Worm (Caenorhabditis elegans): ENCODE data around the gene R05D8.11.

R05D8.11 gene

DNA sequence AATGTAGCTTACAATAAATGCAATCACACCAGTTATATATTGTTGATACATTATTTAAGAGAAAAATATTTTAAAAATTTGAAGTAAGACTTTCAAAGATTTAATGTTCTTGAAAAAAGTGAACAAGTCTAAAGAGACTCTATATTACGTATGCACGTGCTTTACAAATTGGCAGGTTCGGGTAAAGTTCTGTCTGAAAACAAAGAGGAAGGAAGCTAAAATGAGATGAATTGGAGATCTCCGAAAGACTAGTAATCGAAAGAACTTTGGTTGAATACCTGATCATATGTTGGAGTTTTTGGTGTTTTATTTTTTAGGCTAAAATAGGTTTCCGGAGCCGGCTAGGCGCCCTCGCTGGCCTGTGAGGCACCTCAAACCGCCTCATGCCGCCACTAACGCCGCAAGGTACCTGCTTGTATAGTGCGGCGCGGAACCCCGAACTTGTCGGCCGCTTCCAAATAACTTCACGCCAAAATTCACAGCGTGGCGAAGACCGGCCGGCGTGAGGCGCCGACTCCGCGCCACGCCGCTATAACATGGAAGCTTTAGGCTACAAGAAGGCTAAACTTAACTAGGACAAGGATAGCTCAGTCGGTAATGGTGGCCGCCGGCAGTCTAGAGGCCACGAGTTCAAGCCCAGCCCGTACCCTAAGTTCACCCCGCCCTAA, 23.3 kb downstream of the R05D8.11 start, which contains the start of gene srx-28:
Gene srx-28 (minus strand): TSS at position 51 of the 668 bp plus-strand sequence.
- no peak for TF ChIP-seq eyg-1 (tag; optimal IDR thresholded peaks at IDR 0.05)
- TF ChIP-seq ttx-3 (tag; optimal IDR thresholded peaks at IDR 0.05) = no peak
- TF ChIP-seq fkh-10 (GFP tag; optimal IDR thresholded peaks at IDR 0.05) = no peak
- no peak for TF ChIP-seq unc-55 (GFP tag; optimal IDR thresholded peaks at IDR 0.05)
- no peak for TF ChIP-seq ceh-22 (tag; optimal IDR thresholded peaks at IDR 0.05)
- TF ChIP-seq che-1 (tag; optimal IDR thresholded peaks at IDR 0.05) = no peak
- TF ChIP-seq pqm-1 (tag; optimal IDR thresholded peaks at IDR 0.05) = no peak
- no peak for TF ChIP-seq pag-3 (tag; optimal IDR thresholded peaks at IDR 0.05; ENCODE audit: borderline replicate concordance)
- no peak for TF ChIP-seq nhr-11 (tag; optimal IDR thresholded peaks at IDR 0.05)
- TF ChIP-seq fkh-6 (tag; optimal IDR thresholded peaks at IDR 0.05) = no peak
- TF ChIP-seq hlh-30 (tag; optimal IDR thresholded peaks at IDR 0.05; ENCODE audit: insufficient read depth) = no peak
- no peak for TF ChIP-seq dve-1 (tag; optimal IDR thresholded peaks at IDR 0.05)
- TF ChIP-seq sdc-2 (tag; optimal IDR thresholded peaks at IDR 0.05) = no peak
- TF ChIP-seq pha-2 (tag; optimal IDR thresholded peaks at IDR 0.05) = no peak
- no peak for TF ChIP-seq elt-2 (tag; optimal IDR thresholded peaks at IDR 0.05)
- TF ChIP-seq pha-4 (tag; optimal IDR thresholded peaks at IDR 0.05) = no peak
- no peak for TF ChIP-seq C38D4.7 (GFP tag; optimal IDR thresholded peaks at IDR 0.05)
- TF ChIP-seq ref-2 (tag; optimal IDR thresholded peaks at IDR 0.05) = no peak
- TF ChIP-seq ceh-34 (tag; optimal IDR thresholded peaks at IDR 0.05) = no peak
- TF ChIP-seq ztf-16 (tag; optimal IDR thresholded peaks at IDR 0.05) = no peak

DNA sequence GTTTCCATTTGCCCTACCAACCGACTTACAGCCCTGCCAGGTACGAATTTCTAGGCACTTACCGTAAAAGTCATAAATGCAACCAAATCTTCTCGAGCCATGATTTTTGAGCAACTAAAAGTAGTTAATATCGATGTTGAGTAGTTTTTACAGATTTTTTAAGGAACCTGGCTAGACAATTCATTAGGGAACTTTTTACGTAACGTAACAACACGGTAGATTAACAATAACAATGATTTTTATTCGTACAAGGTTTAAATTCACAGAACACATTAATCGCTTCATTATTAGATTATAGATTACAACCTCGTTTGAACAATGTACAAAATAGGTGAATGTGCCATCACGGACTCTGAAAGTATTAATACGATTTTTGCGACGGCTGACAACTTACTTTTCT, 27.7 kb downstream of the R05D8.11 start, which contains the start of gene srx-26:
Gene srx-26 (minus strand): TSS at position 101 of the 400 bp plus-strand sequence.
- no peak for TF ChIP-seq ceh-48 (tag; optimal IDR thresholded peaks at IDR 0.05)
- no peak for TF ChIP-seq ceh-34 (tag; optimal IDR thresholded peaks at IDR 0.05)
- TF ChIP-seq ref-2 (tag; optimal IDR thresholded peaks at IDR 0.05) = no peak
- no peak for TF ChIP-seq fax-1 (tag; optimal IDR thresholded peaks at IDR 0.05)
- no peak for TF ChIP-seq hlh-15 (tag; optimal IDR thresholded peaks at IDR 0.05)
- TF ChIP-seq nfya-1 (tag; optimal IDR thresholded peaks at IDR 0.05) = no peak
- no peak for TF ChIP-seq elt-2 (tag; optimal IDR thresholded peaks at IDR 0.05)
- TF ChIP-seq dve-1 (tag; optimal IDR thresholded peaks at IDR 0.05) = no peak
- no peak for TF ChIP-seq K02D7.2 (tag; optimal IDR thresholded peaks at IDR 0.05)
- TF ChIP-seq pat-9 (tag; optimal IDR thresholded peaks at IDR 0.05) = no peak
- no peak for TF ChIP-seq unc-42 (tag; optimal IDR thresholded peaks at IDR 0.05)

DNA sequence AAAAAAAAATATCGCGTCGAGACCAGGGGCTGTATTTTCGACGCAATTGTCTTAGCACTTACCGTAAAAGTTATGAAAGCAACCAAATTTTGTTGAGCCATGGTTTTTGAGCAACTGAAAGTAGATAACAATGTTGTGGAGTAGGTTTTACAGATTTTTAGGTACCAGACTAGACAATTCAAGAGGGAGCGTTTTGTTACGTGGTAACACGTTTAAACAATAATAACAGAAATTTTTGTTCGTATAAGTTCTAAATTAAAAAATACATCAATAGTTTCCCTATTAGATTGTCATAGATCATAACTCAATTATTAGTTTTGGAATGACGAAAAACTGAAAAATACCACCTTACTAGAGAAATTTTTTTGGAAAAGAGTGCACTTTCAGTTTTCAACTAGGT, 30.7 kb downstream of the R05D8.11 start, which contains the start of gene srx-24:
Gene srx-24 (minus strand): TSS at position 101 of the 400 bp plus-strand sequence.
- TF ChIP-seq ceh-6 (GFP tag; optimal IDR thresholded peaks at IDR 0.05) (no peak), nhr-232 (tag; optimal IDR thresholded peaks at IDR 0.05) (no peak), ceh-22 (tag; optimal IDR thresholded peaks at IDR 0.05) (no peak), hlh-30 (tag; optimal IDR thresholded peaks at IDR 0.05; ENCODE audit: insufficient read depth) (no peak), ceh-34 (tag; optimal IDR thresholded peaks at IDR 0.05) (no peak), sox-4 (tag; optimal IDR thresholded peaks at IDR 0.05) (no peak)

DNA sequence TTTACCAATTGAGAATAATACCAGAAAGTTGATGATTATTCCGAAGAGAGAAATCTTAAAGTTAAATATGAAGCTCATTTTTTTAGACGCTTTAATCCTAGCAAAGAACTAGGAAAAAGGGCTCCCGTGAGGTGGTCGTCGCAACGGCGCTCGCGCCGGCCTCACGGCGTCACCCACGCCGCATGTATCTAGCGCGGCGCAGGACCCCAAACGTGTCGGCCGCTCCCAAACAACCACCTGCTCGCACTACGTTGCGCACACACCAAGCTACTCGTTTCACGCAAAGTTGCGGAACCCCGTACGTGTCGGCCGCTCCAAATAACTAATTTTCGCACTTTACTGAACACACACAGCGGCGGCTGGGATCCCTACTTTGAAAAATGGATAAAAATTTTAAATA, 34.3 kb downstream of the R05D8.11 start:
- no peak for TF ChIP-seq ceh-2 (tag; optimal IDR thresholded peaks at IDR 0.05)
- TF ChIP-seq tbx-7 (tag; optimal IDR thresholded peaks at IDR 0.05) = no peak
- no peak for TF ChIP-seq ahr-1 (tag; optimal IDR thresholded peaks at IDR 0.05)
- TF ChIP-seq pax-1 (tag; optimal IDR thresholded peaks at IDR 0.05) = no peak
- TF ChIP-seq odd-2 (tag; optimal IDR thresholded peaks at IDR 0.05) = no peak
- TF ChIP-seq tbx-2 (tag; optimal IDR thresholded peaks at IDR 0.05) = no peak
- TF ChIP-seq ceh-14 (tag; optimal IDR thresholded peaks at IDR 0.05) = no peak
- TF ChIP-seq gmeb-2 (tag; optimal IDR thresholded peaks at IDR 0.05) = no peak
- TF ChIP-seq ceh-48 (tag; optimal IDR thresholded peaks at IDR 0.05) = no peak
- TF ChIP-seq ama-1 (optimal IDR thresholded peaks at IDR 0.05) = no peak

Measured in whole organism, late embryonic.